Fruit fly (Drosophila melanogaster): ENCODE data around the gene alph.
A peak's percentile ranks its signal among the peaks of the same experiment; 100 is the strongest.

Gene alph

dm6 chr3R:29591481-29592138 is at the start of gene alph (continued):
- TF ChIP-seq repo (GFP tag; optimal IDR thresholded peaks at IDR 0.05) = no peak
- no peak for TF ChIP-seq Spps (tag; optimal IDR thresholded peaks at IDR 0.05)
- TF ChIP-seq Meics (GFP tag; optimal IDR thresholded peaks at IDR 0.05) = peak; percentile 40
- no peak for TF ChIP-seq CG14050 (GFP tag; IDR thresholded peaks at IDR 0.05)
- TF ChIP-seq CG3065 (GFP tag; optimal IDR thresholded peaks at IDR 0.05) = no peak
- no peak for TF ChIP-seq CG18619 (GFP tag; optimal IDR thresholded peaks at IDR 0.05)
- peak; percentile 94 for TF ChIP-seq MESR4 (GFP tag; optimal IDR thresholded peaks at IDR 0.05)
- peak; percentile 77 for TF ChIP-seq YL-1 (GFP tag; optimal IDR thresholded peaks at IDR 0.05)
- no peak for TF ChIP-seq CG10274 (GFP tag; optimal IDR thresholded peaks at IDR 0.05)
- no peak for TF ChIP-seq D (optimal IDR thresholded peaks at IDR 0.05)
- TF ChIP-seq D (GFP tag; optimal IDR thresholded peaks at IDR 0.05) = no peak
- TF ChIP-seq phol (tag; optimal IDR thresholded peaks at IDR 0.05) = peak; percentile 42
- TF ChIP-seq cwo (GFP tag; optimal IDR thresholded peaks at IDR 0.05) = no peak
- TF ChIP-seq Bdp1 (GFP tag; optimal IDR thresholded peaks at IDR 0.05) = peak; percentile 26
- peak; percentile 85 for TF ChIP-seq HmgZ (tag; optimal IDR thresholded peaks at IDR 0.05)
- no peak for TF ChIP-seq Hey (tag; optimal IDR thresholded peaks at IDR 0.05)
- TF ChIP-seq slou (GFP tag; optimal IDR thresholded peaks at IDR 0.05) = no peak
- no peak for TF ChIP-seq Mrtf (GFP tag; IDR thresholded peaks at IDR 0.05)
- TF ChIP-seq B-H1 (GFP tag; IDR thresholded peaks at IDR 0.05) = no peak
- TF ChIP-seq CG7357 (GFP tag; IDR thresholded peaks at IDR 0.05) = 0 out of 3 replicates have a peak, but pooled peaks have one; percentile 7
- TF ChIP-seq CG17186 (GFP tag; optimal IDR thresholded peaks at IDR 0.05) = peak; percentile 52
- TF ChIP-seq Chrac-16 (GFP tag; optimal IDR thresholded peaks at IDR 0.05) = peak; percentile 39
- TF ChIP-seq Sox100B (GFP tag; optimal IDR thresholded peaks at IDR 0.05) = no peak
- no peak for TF ChIP-seq CG6654 (GFP tag; optimal IDR thresholded peaks at IDR 0.05)
- TF ChIP-seq B-H2 (GFP tag; optimal IDR thresholded peaks at IDR 0.05) = no peak
- TF ChIP-seq pb (GFP tag; optimal IDR thresholded peaks at IDR 0.05) = no peak
- TF ChIP-seq Usf (GFP tag; optimal IDR thresholded peaks at IDR 0.05) = no peak
- no peak for TF ChIP-seq CG16815 (GFP tag; optimal IDR thresholded peaks at IDR 0.05)
- peak; percentile 90 for TF ChIP-seq Ets97D (GFP tag; optimal IDR thresholded peaks at IDR 0.05)
- peak; percentile 57 for TF ChIP-seq Xbp1 (GFP tag; optimal IDR thresholded peaks at IDR 0.05)
- TF ChIP-seq CG12391 (tag; optimal IDR thresholded peaks at IDR 0.05) = peak; percentile 51
- TF ChIP-seq CG2120 (GFP tag; optimal IDR thresholded peaks at IDR 0.05) = peak; percentile 48
- no peak for TF ChIP-seq CG13894 (tag; optimal IDR thresholded peaks at IDR 0.05)
- TF ChIP-seq Side (GFP tag; optimal IDR thresholded peaks at IDR 0.05) = peak; percentile 5
- peak; percentile 46 for TF ChIP-seq CG3281 (GFP tag; optimal IDR thresholded peaks at IDR 0.05)
- no peak for TF ChIP-seq corto (GFP tag; optimal IDR thresholded peaks at IDR 0.05)
- TF ChIP-seq CG34224 (GFP tag; IDR thresholded peaks at IDR 0.05; ENCODE audit: partially characterized antibody) = peak; percentile 93
- TF ChIP-seq lilli (GFP tag; optimal IDR thresholded peaks at IDR 0.05) = peak; percentile 51
- peak; percentile 51 for TF ChIP-seq tin (GFP tag; optimal IDR thresholded peaks at IDR 0.05)
- no peak for TF ChIP-seq klu (GFP tag; IDR thresholded peaks at IDR 0.05)
- TF ChIP-seq Awh (GFP tag; IDR thresholded peaks at IDR 0.05) = no peak
- TF ChIP-seq CG4328 (GFP tag; optimal IDR thresholded peaks at IDR 0.05) = no peak
- TF ChIP-seq CG7556 (GFP tag; optimal IDR thresholded peaks at IDR 0.05) = peak; percentile 46
- no peak for TF ChIP-seq nerfin-1 (tag; optimal IDR thresholded peaks at IDR 0.05)
- no peak for TF ChIP-seq tio (GFP tag; optimal IDR thresholded peaks at IDR 0.05)
- TF ChIP-seq twi (tag; optimal IDR thresholded peaks at IDR 0.05) = peak; percentile 39
- TF ChIP-seq Camta (GFP tag; optimal IDR thresholded peaks at IDR 0.05) = peak; percentile 48
- no peak for TF ChIP-seq cas (GFP tag; IDR thresholded peaks at IDR 0.05)
- no peak for TF ChIP-seq Aef1 (GFP tag; IDR thresholded peaks at IDR 0.05)
- TF ChIP-seq CG10267 (tag; optimal IDR thresholded peaks at IDR 0.05) = peak; percentile 62
- no peak for TF ChIP-seq esg (GFP tag; conservative IDR thresholded peaks at IDR 0.05)

Measured in whole organism, embryonic.